Worm (Caenorhabditis elegans): ENCODE results near the gene srt-73.

srt-73 gene

DNA sequence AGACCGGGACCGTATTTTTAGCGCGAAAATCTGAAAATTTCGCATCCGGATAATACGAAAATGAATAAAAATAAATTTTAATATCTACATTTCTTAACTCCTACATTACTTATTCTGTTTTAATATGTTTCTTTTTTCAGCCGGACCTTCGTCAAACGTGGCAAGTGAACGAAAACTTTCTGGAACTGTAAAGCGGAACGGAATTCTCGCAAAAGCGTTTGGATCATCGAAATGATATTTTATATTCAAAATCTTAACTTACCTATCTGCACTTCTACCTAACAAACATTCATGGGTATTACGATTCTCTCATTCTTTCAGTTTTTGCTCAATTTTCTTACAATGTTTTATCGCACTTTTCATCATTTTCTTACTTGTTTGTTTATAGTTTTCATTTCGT lies 27.5 kb downstream of the srt-73 start:
- TF ChIP-seq Y79H2A.3 (GFP tag; conservative IDR thresholded peaks at IDR 0.05) (no peak), lin-40 (tag; optimal IDR thresholded peaks at IDR 0.05) (no peak), tlf-1 (GFP tag; optimal IDR thresholded peaks at IDR 0.05) (no peak), T07F8.4 (tag; optimal IDR thresholded peaks at IDR 0.05) (no peak), F57A8.1 (GFP tag; optimal IDR thresholded peaks at IDR 0.05) (no peak), ZK185.1 (tag; optimal IDR thresholded peaks at IDR 0.05; ENCODE audit: poor library complexity, severe bottlenecking) (no peak), mel-28 (tag; optimal IDR thresholded peaks at IDR 0.05; ENCODE audit: borderline replicate concordance) (no peak), let-526 (GFP tag; IDR thresholded peaks at IDR 0.05) (no peak), attf-6 (GFP tag; IDR thresholded peaks at IDR 0.05) (no peak), mcd-1 (GFP tag; IDR thresholded peaks at IDR 0.05) (no peak), ets-4 (GFP tag; optimal IDR thresholded peaks at IDR 0.05) (no peak), tbp1 (GFP tag; optimal IDR thresholded peaks at IDR 0.05) (no peak), hlh-26 (GFP tag; conservative IDR thresholded peaks at IDR 0.05) (no peak), F22D6.2 (tag; optimal IDR thresholded peaks at IDR 0.05) (no peak)

DNA sequence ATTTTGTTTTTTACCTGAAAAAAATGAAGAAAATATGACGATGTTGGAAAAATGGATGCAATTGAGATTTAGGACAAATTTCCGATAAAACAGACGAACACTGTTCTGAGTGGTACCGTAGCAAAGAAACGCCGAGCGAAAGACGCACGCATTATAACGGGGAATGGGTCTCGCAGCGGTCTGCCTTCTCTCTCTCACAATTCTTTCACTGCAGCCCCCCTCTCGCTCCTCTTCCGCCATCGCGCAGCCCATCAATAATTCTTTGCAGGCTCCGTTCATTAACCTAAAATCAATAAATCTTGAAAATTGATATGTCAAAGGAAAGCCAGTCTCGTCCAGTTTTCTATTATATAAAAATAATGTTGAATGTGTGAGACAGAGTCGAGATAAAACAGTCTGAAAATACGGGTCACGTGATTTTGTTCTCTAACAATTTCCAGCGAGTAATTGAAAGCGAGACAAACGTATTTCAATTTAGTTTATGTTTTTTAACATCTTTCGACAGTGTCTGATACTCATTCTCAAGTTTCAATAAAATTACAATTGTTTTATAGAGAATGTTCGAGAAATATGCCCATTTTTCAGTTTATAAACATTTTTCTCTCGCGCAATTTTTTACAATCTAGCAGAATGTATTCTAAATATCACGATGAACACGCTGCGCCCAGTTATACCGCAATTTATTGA lies 30.5 kb downstream of the srt-73 start:
- TF ChIP-seq nhr-80 (tag; optimal IDR thresholded peaks at IDR 0.05) (peak; percentile 6), attf-6 (GFP tag; IDR thresholded peaks at IDR 0.05) (no peak), ztf-3 (GFP tag; optimal IDR thresholded peaks at IDR 0.05) (no peak), F55B11.4 (tag; optimal IDR thresholded peaks at IDR 0.05; ENCODE audit: borderline replicate concordance, insufficient read depth) (no peak), lin-26 (GFP tag; IDR thresholded peaks at IDR 0.05) (no peak), dox-1 (GFP tag; IDR thresholded peaks at IDR 0.05) (peak; percentile 52; the same call in 1 of the 2 replicates), madf-3 (GFP tag; IDR thresholded peaks at IDR 0.05) (no peak), lir-1 (GFP tag; conservative IDR thresholded peaks at IDR 0.05) (0 out of 2 replicates have a peak, but pooled peaks have one; percentile 5), mcd-1 (GFP tag; IDR thresholded peaks at IDR 0.05) (0 out of 2 replicates have a peak, but pooled peaks have one; percentile 34), madf-6 (GFP tag; IDR thresholded peaks at IDR 0.05) (peak; percentile 75), attf-3 (GFP tag; conservative IDR thresholded peaks at IDR 0.05) (no peak), hmg-1.2 (GFP tag; IDR thresholded peaks at IDR 0.05) (peak; percentile 25; the same call in 1 of the 2 replicates), hsf-1 (GFP tag; IDR thresholded peaks at IDR 0.05) (no peak), xnd-1 (tag; optimal IDR thresholded peaks at IDR 0.05) (peak; percentile 46), lsl-1 (GFP tag; optimal IDR thresholded peaks at IDR 0.05) (peak; percentile 82), F57C9.4 (tag; optimal IDR thresholded peaks at IDR 0.05) (no peak), snpc-4 (GFP tag; optimal IDR thresholded peaks at IDR 0.05) (no peak), snpc-4 (tag; optimal IDR thresholded peaks at IDR 0.05) (peak in 3 of 4 experiments; percentile 3 to 50 (median 6)), snpc-3.4 (tag; optimal IDR thresholded peaks at IDR 0.05) (no peak), pha-4 (tag; optimal IDR thresholded peaks at IDR 0.05) (no peak), aptf-3 (GFP tag; IDR thresholded peaks at IDR 0.05) (no peak), ceh-91 (GFP tag; IDR thresholded peaks at IDR 0.05) (no peak), attf-5 (GFP tag; optimal IDR thresholded peaks at IDR 0.05) (no peak), nfya-2 (GFP tag; IDR thresholded peaks at IDR 0.05) (no peak), snpc-1.3 (tag; optimal IDR thresholded peaks at IDR 0.05; ENCODE audit: insufficient read depth) (no peak), F33H1.4 (GFP tag; IDR thresholded peaks at IDR 0.05) (peak; percentile 82), ZK185.1 (tag; optimal IDR thresholded peaks at IDR 0.05; ENCODE audit: poor library complexity, severe bottlenecking) (no peak), T26A5.8 (tag; optimal IDR thresholded peaks at IDR 0.05) (no peak), zfh-2 (GFP tag; conservative IDR thresholded peaks at IDR 0.05) (peak; percentile 70; the same call in 1 of the 2 replicates), C17E4.6 (GFP tag; IDR thresholded peaks at IDR 0.05) (no peak), chd-7 (tag; optimal IDR thresholded peaks at IDR 0.05) (no peak), egrh-3 (GFP tag; IDR thresholded peaks at IDR 0.05) (0 out of 2 replicates have a peak, but pooled peaks have one; percentile 13), cebp-1 (GFP tag; IDR thresholded peaks at IDR 0.05) (no peak), cebp-1 (tag; optimal IDR thresholded peaks at IDR 0.05) (no peak), Y95B8A.8 (GFP tag; IDR thresholded peaks at IDR 0.05) (no peak)
